Fruit fly (Drosophila melanogaster) Kc167 (cell line): Measurements from ENCODE around the gene Ppt2.

Experiments used
- Myc ChIP-seq: fragments of >200 bp; optimal IDR thresholded peaks from 2 replicates; lab custom pipeline; 2017; ENCODE audit warnings: missing external identifiers
- Sin3A ChIP-seq: fragments of >200 bp; optimal IDR thresholded peaks from 2 replicates; lab custom pipeline; 2018; ENCODE audit warnings: missing external identifiers
- h ChIP-seq: fragments of >200 bp; optimal IDR thresholded peaks from 3 replicates; lab custom pipeline; 2018; ENCODE audit warnings: missing external identifiers

dm6 chr2L:11285606-11286005, 5.5 kb downstream of the Ppt2 start, which contains the start of gene Osi21:
- TF ChIP-seq Sin3A (no peak), h (lab: Kevin White, UChicago) (no peak), Myc (lab: Kevin White, UChicago) (no peak)
